Fruit fly (Drosophila melanogaster): ENCODE data around the gene ro.

ro gene

DNA sequence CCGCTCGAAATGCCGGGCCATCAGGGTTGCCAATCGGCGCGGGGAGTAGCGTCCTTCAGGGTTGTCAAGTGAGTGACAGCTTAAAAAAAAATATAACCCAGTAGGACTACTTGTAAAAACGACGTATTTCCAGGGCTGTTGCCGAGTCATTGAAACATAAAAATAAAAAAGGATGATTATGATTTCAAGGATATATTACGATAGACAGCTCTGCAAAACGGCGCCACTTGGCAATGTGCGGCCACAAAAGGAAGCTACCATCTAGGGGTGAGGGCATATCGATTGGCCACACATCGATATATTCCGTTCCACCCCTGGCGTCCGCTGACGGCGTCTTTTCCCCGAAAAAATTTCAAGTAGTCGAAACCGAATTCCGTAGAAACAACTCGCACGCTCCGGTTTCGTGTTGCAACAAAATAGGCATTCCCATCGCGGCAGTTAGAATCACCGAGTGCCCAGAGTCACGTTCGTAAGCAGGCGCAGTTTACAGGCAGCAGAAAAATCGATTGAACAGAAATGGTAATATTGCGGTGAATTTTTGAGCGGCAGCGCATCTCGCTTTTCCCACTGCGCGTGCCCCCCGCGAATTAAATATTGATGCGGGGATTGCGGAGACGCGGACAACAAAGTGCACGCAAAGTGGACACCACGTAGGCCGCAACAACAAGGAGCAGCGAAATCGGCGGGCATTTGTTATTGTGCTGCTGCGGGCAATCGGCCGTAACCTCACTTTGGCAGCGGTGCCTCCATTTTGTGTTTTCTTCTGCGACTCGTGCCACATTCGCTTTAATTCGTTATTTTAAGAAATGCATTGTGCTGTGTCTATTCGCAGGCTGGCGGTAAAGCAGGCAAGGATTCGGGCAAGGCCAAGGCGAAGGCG is 14.2 kb downstream of the ro start, which contains the start of the genes ball and His2Av (continued):
- TF ChIP-seq HLHmδ (GFP tag; optimal IDR thresholded peaks at IDR 0.05) (no peak), CG3838 (GFP tag; optimal IDR thresholded peaks at IDR 0.05) (peak; percentile 53), CG17359 (tag; optimal IDR thresholded peaks at IDR 0.05) (peak; percentile 83), CG1529 (GFP tag; optimal IDR thresholded peaks at IDR 0.05) (peak; percentile 53), CG8388 (GFP tag; optimal IDR thresholded peaks at IDR 0.05) (peak; percentile 74), CG6683 (GFP tag; optimal IDR thresholded peaks at IDR 0.05) (peak; percentile 61), CG4282 (GFP tag; optimal IDR thresholded peaks at IDR 0.05) (peak; percentile 54), CG9932 (GFP tag; IDR thresholded peaks at IDR 0.05) (peak; percentile 90), CG6689 (GFP tag; IDR thresholded peaks at IDR 0.05) (peak; percentile 84), CG3281 (GFP tag; optimal IDR thresholded peaks at IDR 0.05) (peak; percentile 70), Elba2 (GFP tag; optimal IDR thresholded peaks at IDR 0.05) (peak; percentile 82), D19A (tag; optimal IDR thresholded peaks at IDR 0.05) (peak; percentile 61), CG10366 (GFP tag; IDR thresholded peaks at IDR 0.05) (peak; percentile 74), Bteb2 (GFP tag; optimal IDR thresholded peaks at IDR 0.05) (peak; percentile 82), ato (GFP tag; IDR thresholded peaks at IDR 0.05; ENCODE audit: partially characterized antibody) (peak; percentile 85), CG11085 (GFP tag; IDR thresholded peaks at IDR 0.05) (peak; percentile 67), klu (GFP tag; IDR thresholded peaks at IDR 0.05) (peak; percentile 72), Opbp (GFP tag; IDR thresholded peaks at IDR 0.05; ENCODE audit: partially characterized antibody) (peak; percentile 92), nom (GFP tag; optimal IDR thresholded peaks at IDR 0.05) (peak; percentile 19), Asciz (GFP tag; optimal IDR thresholded peaks at IDR 0.05) (peak; percentile 28), unc-4 (GFP tag; IDR thresholded peaks at IDR 0.05; ENCODE audit: partially characterized antibody) (peak; percentile 87), vnd (GFP tag; IDR thresholded peaks at IDR 0.05; ENCODE audit: partially characterized antibody) (peak; percentile 82), CG15514 (GFP tag; optimal IDR thresholded peaks at IDR 0.05) (peak; percentile 88), CG10209 (GFP tag; optimal IDR thresholded peaks at IDR 0.05) (peak; percentile 77), en (GFP tag; optimal IDR thresholded peaks at IDR 0.05) (peak; percentile 62), CG30403 (GFP tag; optimal IDR thresholded peaks at IDR 0.05) (peak; percentile 91), sim (GFP tag; IDR thresholded peaks at IDR 0.05) (0 out of 2 replicates have a peak, but pooled peaks have one; percentile 8), CG7839 (tag; optimal IDR thresholded peaks at IDR 0.05) (peak; percentile 75), CG4854 (GFP tag; optimal IDR thresholded peaks at IDR 0.05) (peak; percentile 72), CG12659 (GFP tag; optimal IDR thresholded peaks at IDR 0.05) (peak; percentile 89), CG18476 (GFP tag; optimal IDR thresholded peaks at IDR 0.05) (peak; percentile 71), CG6272 (GFP tag; IDR thresholded peaks at IDR 0.05) (peak; percentile 77), org-1 (GFP tag; optimal IDR thresholded peaks at IDR 0.05) (peak; percentile 52), CG17568 (GFP tag; optimal IDR thresholded peaks at IDR 0.05) (peak; percentile 76), CG16813 (GFP tag; IDR thresholded peaks at IDR 0.05; ENCODE audit: partially characterized antibody) (peak; percentile 93), wek (GFP tag; optimal IDR thresholded peaks at IDR 0.05) (peak; percentile 62), emc (GFP tag; optimal IDR thresholded peaks at IDR 0.05) (peak; percentile 78), hb (GFP tag; IDR thresholded peaks at IDR 0.05; ENCODE audit: partially characterized antibody) (peak; percentile 89), CHES-1-like (GFP tag; optimal IDR thresholded peaks at IDR 0.05) (peak; percentile 93), YL-1 (GFP tag; optimal IDR thresholded peaks at IDR 0.05) (peak; percentile 83), Sox100B (GFP tag; optimal IDR thresholded peaks at IDR 0.05) (peak; percentile 37), chm (GFP tag; IDR thresholded peaks at IDR 0.05) (peak; percentile 83), CG12942 (GFP tag; optimal IDR thresholded peaks at IDR 0.05) (peak; percentile 87), Hey (tag; optimal IDR thresholded peaks at IDR 0.05) (peak; percentile 38), CG17186 (GFP tag; optimal IDR thresholded peaks at IDR 0.05) (peak; percentile 83), CG9797 (GFP tag; optimal IDR thresholded peaks at IDR 0.05) (peak; percentile 70), Dad (GFP tag; optimal IDR thresholded peaks at IDR 0.05) (peak; percentile 81)

Data from whole organism, embryonic.